Fruit fly (Drosophila melanogaster): ENCODE measurements around the gene Sf3b5.

DNA sequence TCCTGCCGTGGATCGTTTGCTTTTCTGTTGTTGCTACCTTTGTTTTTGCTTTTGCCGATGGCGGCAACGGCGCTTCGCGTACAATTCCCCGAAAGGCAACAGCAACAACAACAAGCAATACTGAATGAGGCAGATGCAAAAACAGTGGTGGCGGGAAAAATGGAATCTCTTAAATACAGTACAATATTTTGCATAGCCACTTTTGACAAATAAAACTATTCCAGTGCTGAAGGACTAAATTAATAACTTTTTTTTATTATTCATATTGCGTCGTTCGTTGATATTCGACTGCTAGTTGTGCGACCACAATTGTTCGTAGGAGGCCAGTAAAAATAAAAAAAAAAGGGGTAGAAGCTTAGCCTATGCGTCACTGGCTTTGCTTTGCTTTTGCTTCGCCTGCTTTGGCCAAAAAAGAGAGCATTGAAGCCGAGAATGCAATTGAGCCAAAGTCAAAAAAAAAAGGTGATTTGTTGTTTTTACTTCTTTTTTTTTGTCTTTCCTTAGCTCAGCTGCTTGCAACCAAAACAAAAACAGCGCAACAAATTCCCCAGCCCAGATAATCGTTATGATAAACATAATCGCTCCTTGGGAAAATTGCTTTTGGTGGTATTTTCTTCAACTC, 16.8 kb upstream of the Sf3b5 start:
- TF ChIP-seq cwo (GFP tag; optimal IDR thresholded peaks at IDR 0.05) (peak; percentile 83), CG5180 (GFP tag; optimal IDR thresholded peaks at IDR 0.05) (peak; percentile 59), Asciz (GFP tag; optimal IDR thresholded peaks at IDR 0.05) (peak; percentile 87), NC2β (GFP tag; optimal IDR thresholded peaks at IDR 0.05) (peak; percentile 73), CG2875 (GFP tag; optimal IDR thresholded peaks at IDR 0.05) (peak; percentile 78), CG6689 (GFP tag; IDR thresholded peaks at IDR 0.05) (peak; percentile 89)

Data from whole organism, embryonic.